Worm (Caenorhabditis elegans) whole organism, L1 larva: ENCODE measurements around the gene F23H12.7.

Source experiments
- blmp-1 ChIP-seq: fragments of 150-350 bp; optimal IDR thresholded peaks from 2 replicates; lab custom pipeline; 2014; ENCODE audit warnings: missing biosample characterization, missing genetic modification characterization
- ceh-82 ChIP-seq, 3 experiments: fragments of 150-350 bp in 1 of 3; sonication (generic microtip) in 2 of 3; optimal IDR thresholded peaks; 2 replicates each; lab custom pipeline; 2014 to 2017; ENCODE audit warnings: missing biosample characterization in 3 of 3, missing genetic modification characterization in 3 of 3
- egl-13 ChIP-seq: sonication (generic microtip); optimal IDR thresholded peaks from 2 replicates; lab custom pipeline; 2016; ENCODE audit warnings: missing genotype, missing genetic modification reagents, missing genetic modification characterization, missing compliant biosample characterization
- mdl-1 ChIP-seq, 2 experiments: fragments of 150-350 bp; optimal IDR thresholded peaks; 2 replicates each; lab custom pipeline; 2014 to 2017; ENCODE audit warnings: missing biosample characterization in 2 of 2, missing genetic modification characterization in 2 of 2, inconsistent platforms in 1 of 2
- mep-1 ChIP-seq: fragments of 150-350 bp; optimal IDR thresholded peaks from 2 replicates; lab custom pipeline; 2014; ENCODE audit warnings: missing biosample characterization, missing genetic modification characterization
- nhr-76 ChIP-seq: sonication (generic microtip); optimal IDR thresholded peaks from 2 replicates; lab custom pipeline; 2017; ENCODE audit warnings: missing biosample characterization, missing genetic modification characterization
- nhr-90 ChIP-seq: sonication (generic microtip); optimal IDR thresholded peaks from 2 replicates; lab custom pipeline; 2016; ENCODE audit warnings: mild to moderate bottlenecking, missing genetic modification characterization, missing compliant biosample characterization; ENCODE audit not compliant: poor library complexity
- pag-3 ChIP-seq: sonication (generic microtip); optimal IDR thresholded peaks from 2 replicates; lab custom pipeline; 2017; ENCODE audit warnings: missing genetic modification characterization, mild to moderate bottlenecking, missing compliant biosample characterization, antibody characterized with exemption, borderline replicate concordance; ENCODE audit not compliant: insufficient read depth
- swsn-7 ChIP-seq: sonication (generic microtip); optimal IDR thresholded peaks from 2 replicates; lab custom pipeline; 2016; ENCODE audit warnings: missing genetic modification characterization, missing compliant biosample characterization
- unc-62 ChIP-seq: fragments of 150-350 bp; optimal IDR thresholded peaks from 2 replicates; lab custom pipeline; 2014; ENCODE audit warnings: missing biosample characterization, missing genetic modification reagents, missing genetic modification characterization
- unc-98 ChIP-seq: fragments of 200-800 bp; sonication (Bioruptor generic); IDR thresholded peaks from 2 replicates; pipeline ENCODE4 v1.3.6; 2022; ENCODE audit warnings: missing genetic modification characterization, missing compliant biosample characterization
- zag-1 ChIP-seq: fragments of 150-350 bp; optimal IDR thresholded peaks from 2 replicates; lab custom pipeline; 2014; ENCODE audit warnings: missing biosample characterization, missing genetic modification characterization
- ztf-11 ChIP-seq, 2 experiments: sonication (generic microtip); optimal IDR thresholded peaks; 2 replicates each; lab custom pipeline; 2016 to 2017; ENCODE audit warnings: missing genetic modification characterization in 2 of 2, missing biosample characterization in 1 of 2, missing compliant biosample characterization in 1 of 2

ce11 chrV:12411909-12412308 is 40.4 kb downstream of the F23H12.7 start, which contains the start of gene cdr-7:
- TF ChIP-seq pag-3 (tag; lab: Kevin White, UChicago) (no peak), swsn-7 (no peak), nhr-90 (no peak), unc-62 (GFP tag; lab: Kevin White, UChicago) (no peak), mdl-1 (tag; optimal IDR thresholded peaks at IDR 0.05; lab: Kevin White, UChicago) (no peak), ceh-82 (tag; optimal IDR thresholded peaks at IDR 0.05; lab: Kevin White, UChicago) (no peak), nhr-76 (no peak), ztf-11 (tag; optimal IDR thresholded peaks at IDR 0.05; lab: Kevin White, UChicago) (no peak), mep-1 (tag; lab: Kevin White, UChicago) (no peak), zag-1 (no peak), egl-13 (tag; lab: Kevin White, UChicago) (no peak), unc-98 (GFP tag; lab: Robert Waterston, UW) (no peak), blmp-1 (tag; lab: Kevin White, UChicago) (no peak)
